Worm (Caenorhabditis elegans) whole organism, L4 larva: Measurements from ENCODE around the gene nas-31.
A peak's percentile ranks its signal among the peaks of the same experiment; 100 is the strongest.

Experiments
- F26F4.8 ChIP-seq: fragments of 200-800 bp; sonication (Bioruptor generic); conservative IDR thresholded peaks from 2 replicates; pipeline ENCODE4 v1.3.6; 2022; ENCODE audit warnings: missing genetic modification characterization, missing compliant biosample characterization
- F37D6.2 ChIP-seq: sonication (generic microtip); optimal IDR thresholded peaks from 2 replicates; lab custom pipeline; 2016; ENCODE audit warnings: mild to moderate bottlenecking, missing genetic modification characterization, missing compliant biosample characterization
- T26A8.4 ChIP-seq: fragments of 200-800 bp; sonication (Bioruptor generic); IDR thresholded peaks from 2 replicates; pipeline ENCODE4 v1.3.6; 2022; ENCODE audit warnings: missing genetic modification characterization, missing compliant biosample characterization
- ZK546.5 ChIP-seq, 2 experiments: sonication (generic microtip); optimal IDR thresholded peaks; 2 replicates each; lab custom pipeline; 2017; ENCODE audit warnings: missing biosample characterization in 2 of 2, missing genetic modification characterization in 2 of 2
- ces-1 ChIP-seq: fragments of 150-350 bp; sonication (generic microtip); optimal IDR thresholded peaks from 4 replicates; lab custom pipeline; 2014; ENCODE audit warnings: missing biosample characterization, missing genetic modification reagents, missing genetic modification characterization
- ctbp-1 ChIP-seq: fragments of 200-800 bp; sonication (Bioruptor generic); IDR thresholded peaks from 2 replicates; pipeline ENCODE4 v1.3.6; 2022; ENCODE audit warnings: missing genetic modification reagents, missing genetic modification characterization, missing compliant biosample characterization
- dmd-6 ChIP-seq: fragments of 200-800 bp; sonication (Bioruptor generic); IDR thresholded peaks from 2 replicates; pipeline ENCODE4 v1.3.6; 2022; ENCODE audit warnings: missing genetic modification reagents, missing genetic modification characterization, missing compliant biosample characterization
- dmd-8 ChIP-seq: fragments of 200-800 bp; sonication (Bioruptor generic); IDR thresholded peaks from 2 replicates; pipeline ENCODE4 v1.3.6; 2022; ENCODE audit warnings: missing genetic modification characterization, missing compliant biosample characterization
- dpl-1 ChIP-seq: fragments of 150-350 bp; optimal IDR thresholded peaks from 2 replicates; lab custom pipeline; 2014; ENCODE audit warnings: missing biosample characterization, missing genetic modification reagents, missing genetic modification characterization
- duxl-1 ChIP-seq: sonication (generic microtip); optimal IDR thresholded peaks from 2 replicates; lab custom pipeline; 2016; ENCODE audit warnings: mild to moderate bottlenecking, missing genetic modification characterization, moderate library complexity, missing compliant biosample characterization; ENCODE audit not compliant: poor library complexity
- dve-1 ChIP-seq: sonication (generic microtip); optimal IDR thresholded peaks from 2 replicates; lab custom pipeline; 2017; ENCODE audit warnings: antibody characterized with exemption, mild to moderate bottlenecking, missing genetic modification characterization, missing compliant biosample characterization; ENCODE audit not compliant: insufficient read depth
- egl-27 ChIP-seq: sonication (generic microtip); optimal IDR thresholded peaks from 3 replicates; lab custom pipeline; 2017; ENCODE audit warnings: missing biosample characterization, missing genetic modification reagents, missing genetic modification characterization
- egl-43 ChIP-seq: fragments of 200-800 bp; sonication (Bioruptor generic); IDR thresholded peaks from 2 replicates; pipeline ENCODE4 v1.3.6; 2022; ENCODE audit warnings: missing genetic modification reagents, missing genetic modification characterization, missing compliant biosample characterization
- hlh-11 ChIP-seq: fragments of 200-800 bp; sonication (Bioruptor generic); optimal IDR thresholded peaks from 2 replicates; lab custom pipeline; 2018; ENCODE audit warnings: mild to moderate bottlenecking, missing genetic modification characterization, missing compliant biosample characterization
- hlh-30 ChIP-seq: sonication (generic microtip); optimal IDR thresholded peaks from 2 replicates; lab custom pipeline; 2017; ENCODE audit warnings: antibody characterized with exemption, mild to moderate bottlenecking, missing genetic modification characterization, missing compliant biosample characterization; ENCODE audit not compliant: insufficient read depth
- hmg-1.1 ChIP-seq: fragments of 200-800 bp; sonication (Bioruptor generic); IDR thresholded peaks from 2 replicates; pipeline ENCODE4 v1.3.6; 2022; ENCODE audit warnings: missing genetic modification reagents, missing genetic modification characterization, missing compliant biosample characterization
- lin-1 ChIP-seq: fragments of 200-800 bp; sonication (Bioruptor generic); IDR thresholded peaks from 2 replicates; pipeline ENCODE4 v1.3.6; 2022; ENCODE audit warnings: missing genetic modification reagents, missing genetic modification characterization, missing compliant biosample characterization
- lin-13 ChIP-seq: fragments of 150-350 bp; optimal IDR thresholded peaks from 2 replicates; lab custom pipeline; 2014; ENCODE audit warnings: missing biosample characterization, missing genetic modification reagents, missing genetic modification characterization
- lin-15B ChIP-seq: fragments of 150-350 bp; sonication (generic microtip); optimal IDR thresholded peaks from 3 replicates; lab custom pipeline; 2014; ENCODE audit warnings: missing biosample characterization, missing genetic modification characterization
- lin-39 ChIP-seq: fragments of 150-350 bp; optimal IDR thresholded peaks from 2 replicates; lab custom pipeline; 2014; ENCODE audit warnings: missing biosample characterization, missing genetic modification reagents, missing genetic modification characterization
- lsy-2 ChIP-seq, 2 experiments: fragments of 150-350 bp in 1 of 2; sonication (generic microtip) in 1 of 2; optimal IDR thresholded peaks; 2 replicates each; lab custom pipeline; 2014 to 2017; ENCODE audit warnings: missing biosample characterization in 2 of 2, missing genetic modification characterization in 2 of 2
- madf-9 ChIP-seq: fragments of 200-800 bp; sonication (Bioruptor generic); conservative IDR thresholded peaks from 2 replicates; pipeline ENCODE4 v1.3.6; 2022; ENCODE audit warnings: missing genetic modification reagents, missing genetic modification characterization, missing compliant biosample characterization
- mdl-1 ChIP-seq, 2 experiments: fragments of 150-350 bp in 1 of 2; sonication (generic microtip) in 1 of 2; optimal IDR thresholded peaks; 2 replicates each; lab custom pipeline; 2014 to 2017; ENCODE audit warnings: missing biosample characterization in 2 of 2, missing genetic modification characterization in 2 of 2
- mdt-29 ChIP-seq: fragments of 200-800 bp; sonication (Bioruptor generic); IDR thresholded peaks from 2 replicates; pipeline ENCODE4 v1.3.6; 2022; ENCODE audit warnings: missing genetic modification reagents, missing genetic modification characterization, missing compliant biosample characterization
- mep-1 ChIP-seq: fragments of 150-350 bp; sonication (generic microtip); optimal IDR thresholded peaks from 3 replicates; lab custom pipeline; 2014; ENCODE audit warnings: missing biosample characterization, missing genetic modification characterization
- mes-2 ChIP-seq: sonication (generic microtip); optimal IDR thresholded peaks from 2 replicates; lab custom pipeline; 2016; ENCODE audit warnings: missing genotype, mild to moderate bottlenecking, missing genetic modification characterization, missing compliant biosample characterization; ENCODE audit not compliant: poor library complexity, severe bottlenecking
- mxl-2 ChIP-seq: fragments of 200-800 bp; sonication (Bioruptor generic); conservative IDR thresholded peaks from 2 replicates; pipeline ENCODE4 v1.3.6; 2022; ENCODE audit warnings: missing genetic modification reagents, missing genetic modification characterization, missing compliant biosample characterization
- nhr-102 ChIP-seq: sonication (generic microtip); optimal IDR thresholded peaks from 2 replicates; lab custom pipeline; 2016; ENCODE audit warnings: mild to moderate bottlenecking, missing genetic modification characterization, moderate library complexity, missing compliant biosample characterization
- nhr-11 ChIP-seq: fragments of 150-350 bp; optimal IDR thresholded peaks from 2 replicates; lab custom pipeline; 2014; ENCODE audit warnings: missing biosample characterization, missing genetic modification characterization
- nhr-237 ChIP-seq: sonication (generic microtip); optimal IDR thresholded peaks from 2 replicates; lab custom pipeline; 2017; ENCODE audit warnings: missing biosample characterization, missing genetic modification characterization
- nhr-28 ChIP-seq: fragments of 150-350 bp; optimal IDR thresholded peaks from 2 replicates; lab custom pipeline; 2014; ENCODE audit warnings: missing biosample characterization, missing genetic modification characterization
- nhr-42 ChIP-seq: fragments of 200-800 bp; sonication (Bioruptor generic); IDR thresholded peaks from 2 replicates; pipeline ENCODE4 v1.3.6; 2022; ENCODE audit warnings: missing genetic modification characterization, missing compliant biosample characterization
- nhr-6 ChIP-seq: fragments of 150-350 bp; optimal IDR thresholded peaks from 2 replicates; lab custom pipeline; 2014; ENCODE audit warnings: missing biosample characterization, missing genetic modification characterization
- nhr-77 ChIP-seq: fragments of 150-350 bp; optimal IDR thresholded peaks from 2 replicates; lab custom pipeline; 2014; ENCODE audit warnings: missing biosample characterization, missing genetic modification characterization
- php-3 ChIP-seq: fragments of 200-800 bp; sonication (Bioruptor generic); IDR thresholded peaks from 2 replicates; pipeline ENCODE4 v1.3.6; 2022; ENCODE audit warnings: missing genetic modification reagents, missing genetic modification characterization, missing compliant biosample characterization
- snpc-1.2 ChIP-seq: fragments of 200-800 bp; sonication (Bioruptor generic); IDR thresholded peaks from 2 replicates; pipeline ENCODE4 v1.3.6; 2022; ENCODE audit warnings: missing genetic modification reagents, missing genetic modification characterization, missing compliant biosample characterization
- spr-1 ChIP-seq: sonication (generic microtip); optimal IDR thresholded peaks from 2 replicates; lab custom pipeline; 2016; ENCODE audit warnings: mild to moderate bottlenecking, missing genetic modification characterization, missing compliant biosample characterization
- tag-97 ChIP-seq: fragments of 200-800 bp; sonication (Bioruptor generic); IDR thresholded peaks from 2 replicates; pipeline ENCODE4 v1.3.6; 2022; ENCODE audit warnings: missing genetic modification characterization, missing compliant biosample characterization
- tra-1 ChIP-seq: fragments of 200-800 bp; sonication (Bioruptor generic); IDR thresholded peaks from 2 replicates; pipeline ENCODE4 v1.3.6; 2022; ENCODE audit warnings: missing genetic modification reagents, missing genetic modification characterization, missing compliant biosample characterization
- unc-130 ChIP-seq: sonication (generic microtip); optimal IDR thresholded peaks from 2 replicates; lab custom pipeline; 2016; ENCODE audit warnings: missing genetic modification reagents, missing genetic modification characterization, missing compliant biosample characterization
- unc-62 ChIP-seq, 3 experiments: fragments of 150-350 bp in 1 of 3; sonication (generic microtip); optimal IDR thresholded peaks in 2 of 3; peaks in 1 of 3; 1 replicate in 1 of 3; 2 replicates in 2 of 3; lab custom pipeline; 2014 to 2017; ENCODE audit warnings: missing biosample characterization in 3 of 3, missing genetic modification characterization in 3 of 3, missing genetic modification reagents in 3 of 3, missing genotype in 1 of 3
- zag-1 ChIP-seq: fragments of 150-350 bp; optimal IDR thresholded peaks from 2 replicates; lab custom pipeline; 2014; ENCODE audit warnings: missing biosample characterization, missing genetic modification characterization
- zfp-2 ChIP-seq: sonication (generic microtip); optimal IDR thresholded peaks from 2 replicates; lab custom pipeline; 2016; ENCODE audit warnings: mild to moderate bottlenecking, missing genetic modification characterization, missing compliant biosample characterization
- zip-11 ChIP-seq: fragments of 200-800 bp; sonication (Bioruptor generic); IDR thresholded peaks from 2 replicates; pipeline ENCODE4 v1.3.6; 2022; ENCODE audit warnings: missing genetic modification characterization, missing compliant biosample characterization
- ztf-11 ChIP-seq: fragments of 150-350 bp; optimal IDR thresholded peaks from 2 replicates; lab custom pipeline; 2014; ENCODE audit warnings: missing biosample characterization, missing genetic modification characterization
- ztf-7 ChIP-seq: fragments of 150-350 bp; optimal IDR thresholded peaks from 2 replicates; lab custom pipeline; 2014; ENCODE audit warnings: missing biosample characterization, missing genetic modification characterization

Gene nas-31

ce11 chrV:10954334-10954733 lies 32.7 kb upstream of the nas-31 start, which contains the start of gene clec-221:
Gene clec-221 (minus strand): TSS chrV:10954434.
- TF ChIP-seq tag-97 (GFP tag; lab: Robert Waterston, UW) (no peak), dve-1 (tag; lab: Kevin White, UChicago) (no peak), nhr-237 (tag; lab: Kevin White, UChicago) (no peak), ztf-7 (tag; lab: Kevin White, UChicago) (no peak), spr-1 (tag; lab: Kevin White, UChicago) (no peak), hlh-11 (tag; lab: Kevin White, UChicago) (no peak), ces-1 (GFP tag; lab: Kevin White, UChicago) (no peak), F37D6.2 (no peak), dmd-6 (GFP tag; lab: Robert Waterston, UW) (no peak), lin-13 (GFP tag; lab: Kevin White, UChicago) (no peak), snpc-1.2 (GFP tag; lab: Robert Waterston, UW) (no peak), nhr-11 (tag; lab: Kevin White, UChicago) (no peak), madf-9 (GFP tag; lab: Robert Waterston, UW) (no peak), egl-43 (GFP tag; lab: Robert Waterston, UW) (no peak), F26F4.8 (GFP tag; lab: Robert Waterston, UW) (no peak), nhr-102 (tag; lab: Kevin White, UChicago) (no peak), nhr-6 (tag; lab: Kevin White, UChicago) (no peak)

ce11 chrV:10953471-10954155 lies 32.0 kb upstream of the nas-31 start:
- TF ChIP-seq ces-1 (GFP tag; lab: Kevin White, UChicago) (no peak), nhr-77 (tag; lab: Kevin White, UChicago) (peak; percentile 24), mes-2 (tag; lab: Kevin White, UChicago) (no peak), nhr-102 (tag; lab: Kevin White, UChicago) (no peak), hlh-30 (tag; lab: Kevin White, UChicago) (no peak), mdt-29 (GFP tag; lab: Robert Waterston, UW) (0 out of 2 replicates have a peak, but pooled peaks have one; percentile 32), ctbp-1 (GFP tag; lab: Robert Waterston, UW) (no peak), zag-1 (tag; lab: Kevin White, UChicago) (no peak), duxl-1 (tag; lab: Kevin White, UChicago) (no peak), lin-1 (no peak), F37D6.2 (no peak), ZK546.5 (tag; optimal IDR thresholded peaks at IDR 0.05; lab: Kevin White, UChicago) (no peak), mdl-1 (tag; optimal IDR thresholded peaks at IDR 0.05; lab: Kevin White, UChicago) (no peak), snpc-1.2 (GFP tag; lab: Robert Waterston, UW) (no peak), mep-1 (tag; lab: Kevin White, UChicago) (peak; percentile 35), ztf-11 (tag; lab: Kevin White, UChicago) (no peak), unc-130 (GFP tag; lab: Kevin White, UChicago) (no peak), dmd-8 (GFP tag; lab: Robert Waterston, UW) (no peak), ztf-7 (tag; lab: Kevin White, UChicago) (no peak), lsy-2 (tag; optimal IDR thresholded peaks at IDR 0.05; lab: Kevin White, UChicago) (peak in 1 of 2 experiments; percentile 61), dpl-1 (GFP tag; lab: Kevin White, UChicago) (no peak), zip-11 (no peak), unc-62 (GFP tag; optimal IDR thresholded peaks at IDR 0.05 in 1 of 2; lab: Kevin White, UChicago) (peak; percentile 19 to 67), unc-62 (tag; optimal IDR thresholded peaks at IDR 0.05; lab: Kevin White, UChicago) (no peak), tra-1 (GFP tag; lab: Robert Waterston, UW) (0 out of 2 replicates have a peak, but pooled peaks have one; percentile 8), nhr-28 (tag; lab: Kevin White, UChicago) (no peak), dmd-6 (GFP tag; lab: Robert Waterston, UW) (no peak; the same call in 1 of the 2 replicates), mxl-2 (no peak), T26A8.4 (no peak; the same call in 1 of the 2 replicates), zfp-2 (tag; lab: Kevin White, UChicago) (no peak), nhr-6 (tag; lab: Kevin White, UChicago) (no peak), php-3 (no peak), hmg-1.1 (peak; percentile 43; the same call in 1 of the 2 replicates), egl-27 (tag; lab: Kevin White, UChicago) (no peak), lin-39 (tag; lab: Kevin White, UChicago) (no peak), nhr-42 (GFP tag; lab: Robert Waterston, UW) (no peak), nhr-11 (tag; lab: Kevin White, UChicago) (no peak), lin-13 (GFP tag; lab: Kevin White, UChicago) (no peak), lin-15B (no peak)
